Worm (Caenorhabditis elegans) whole organism, midembryonic: Measurements from ENCODE around the gene Y82E9BR.20.

Experiments used
- T22C8.4 ChIP-seq: fragments of 200-800 bp; sonication (Bioruptor generic); IDR thresholded peaks from 2 replicates; pipeline ENCODE4 v1.3.6; 2022; ENCODE audit warnings: missing genetic modification characterization, missing compliant biosample characterization
- cog-1 ChIP-seq: sonication (generic microtip); optimal IDR thresholded peaks from 2 replicates; lab custom pipeline; 2016; ENCODE audit warnings: missing genetic modification characterization, missing compliant biosample characterization
- flt-1 ChIP-seq: fragments of 200-800 bp; sonication (Bioruptor generic); IDR thresholded peaks from 2 replicates; pipeline ENCODE4 v1.3.6; 2022; ENCODE audit warnings: missing genetic modification characterization, missing compliant biosample characterization
- klf-2 ChIP-seq: fragments of 200-800 bp; sonication (Bioruptor generic); conservative IDR thresholded peaks from 2 replicates; pipeline ENCODE4 v1.3.6; 2022; ENCODE audit warnings: missing genetic modification reagents, missing genetic modification characterization, missing compliant biosample characterization
- med-1 ChIP-seq: sonication (generic microtip); optimal IDR thresholded peaks from 2 replicates; lab custom pipeline; 2017; ENCODE audit warnings: missing genetic modification characterization, mild to moderate bottlenecking, missing compliant biosample characterization, antibody characterized with exemption, missing genetic modification reagents; ENCODE audit not compliant: insufficient read depth
- ref-1 ChIP-seq: fragments of 200-800 bp; sonication (Bioruptor generic); conservative IDR thresholded peaks from 2 replicates; pipeline ENCODE4 v1.3.6; 2022; ENCODE audit warnings: missing genetic modification reagents, missing genetic modification characterization, missing compliant biosample characterization
- tab-1 ChIP-seq: fragments of 200-800 bp; sonication (Bioruptor generic); IDR thresholded peaks from 2 replicates; pipeline ENCODE4 v1.3.6; 2022; ENCODE audit warnings: missing genetic modification characterization, missing compliant biosample characterization

ce11 chrIII:1389988-1390387, 15.8 kb downstream of the Y82E9BR.20 start:
- TF ChIP-seq cog-1 (no peak), klf-2 (no peak), tab-1 (GFP tag; lab: Robert Waterston, UW) (no peak), med-1 (GFP tag; lab: Kevin White, UChicago) (no peak), ref-1 (GFP tag; lab: Robert Waterston, UW) (no peak), T22C8.4 (no peak), flt-1 (no peak)
